Worm (Caenorhabditis elegans) whole organism, L4/young adult: ENCODE results near the gene R02C2.1.

ENCODE experiments used
- W03F9.2 ChIP-seq: fragments of 150-350 bp; optimal IDR thresholded peaks from 2 replicates; lab custom pipeline; 2014; ENCODE audit warnings: missing biosample characterization, missing genetic modification characterization
- him-1 ChIP-seq: sonication (generic microtip); optimal IDR thresholded peaks from 2 replicates; lab custom pipeline; 2016; ENCODE audit warnings: missing genotype, missing genetic modification reagents, missing genetic modification characterization, missing compliant biosample characterization

ce11 chrV:281616-282015 lies 43.6 kb upstream of the R02C2.1 start, which contains the start of gene npr-5:
- no peak for TF ChIP-seq him-1 (tag; lab: Kevin White, UChicago)
- TF ChIP-seq W03F9.2 (tag; lab: Kevin White, UChicago): no peak
